Worm (Caenorhabditis elegans): Measurements from ENCODE around the gene lgc-38.

DNA sequence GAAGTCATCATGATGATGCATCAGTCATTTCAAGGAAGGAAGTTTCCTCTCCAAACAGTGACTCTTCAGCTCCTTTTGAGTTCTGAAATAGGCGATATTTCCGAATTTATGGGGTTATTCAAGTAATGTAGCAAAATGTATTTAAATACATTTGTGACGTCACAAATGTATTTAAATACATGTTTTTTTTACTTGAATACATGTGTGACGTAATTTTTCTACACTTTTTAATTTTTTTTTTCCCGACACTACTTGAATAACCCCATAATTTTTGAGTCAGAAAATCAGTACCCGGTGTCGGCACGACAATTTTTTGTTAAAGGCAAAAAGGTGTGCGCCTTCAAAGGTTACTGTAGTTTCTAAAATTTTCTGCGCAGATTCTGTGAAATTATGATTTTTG, 34.0 kb upstream of the lgc-38 start:
- TF ChIP-seq him-1 (tag; optimal IDR thresholded peaks at IDR 0.05) (no peak), W03F9.2 (tag; optimal IDR thresholded peaks at IDR 0.05) (no peak), dao-5 (tag; optimal IDR thresholded peaks at IDR 0.05) (no peak)
